Fruit fly (Drosophila melanogaster): ENCODE data around the gene Mcm10.

Mcm10 gene

dm6 chr2L:21142972-21143385, 36.8 kb upstream of the Mcm10 start, which contains the start of gene pths (continued):
- TF ChIP-seq MTF-1 (GFP tag; optimal IDR thresholded peaks at IDR 0.05; ENCODE audit: borderline replicate concordance) (no peak), CG1602 (GFP tag; optimal IDR thresholded peaks at IDR 0.05) (peak; percentile 56), sr (GFP tag; IDR thresholded peaks at IDR 0.05) (no peak), CG6791 (GFP tag; IDR thresholded peaks at IDR 0.05; ENCODE audit: partially characterized antibody) (peak; percentile 89), CG15073 (GFP tag; optimal IDR thresholded peaks at IDR 0.05) (no peak), her (GFP tag; optimal IDR thresholded peaks at IDR 0.05) (peak; percentile 23), Atf6 (GFP tag; IDR thresholded peaks at IDR 0.05) (no peak), NK7.1 (GFP tag; optimal IDR thresholded peaks at IDR 0.05) (no peak), CG18764 (GFP tag; optimal IDR thresholded peaks at IDR 0.05) (peak; percentile 4), CG6813 (GFP tag; optimal IDR thresholded peaks at IDR 0.05) (no peak), kni (GFP tag; optimal IDR thresholded peaks at IDR 0.05) (no peak), CG8765 (GFP tag; IDR thresholded peaks at IDR 0.05) (no peak), CG8290 (GFP tag; optimal IDR thresholded peaks at IDR 0.05) (peak; percentile 45), CG8290 (tag; optimal IDR thresholded peaks at IDR 0.05) (peak in 1 of 2 experiments; percentile 84), ro (GFP tag; IDR thresholded peaks at IDR 0.05) (no peak), CG1233 (GFP tag; optimal IDR thresholded peaks at IDR 0.05) (no peak), CG12659 (GFP tag; optimal IDR thresholded peaks at IDR 0.05) (peak; percentile 61), CG6254 (GFP tag; optimal IDR thresholded peaks at IDR 0.05) (no peak), gcm (GFP tag; optimal IDR thresholded peaks at IDR 0.05) (no peak), Dad (GFP tag; optimal IDR thresholded peaks at IDR 0.05) (no peak), D (optimal IDR thresholded peaks at IDR 0.05) (no peak), D (GFP tag; optimal IDR thresholded peaks at IDR 0.05) (no peak), CG11696 (GFP tag; IDR thresholded peaks at IDR 0.05) (no peak), ERR (GFP tag; optimal IDR thresholded peaks at IDR 0.05) (peak; percentile 40), cad (GFP tag; optimal IDR thresholded peaks at IDR 0.05) (no peak), YL-1 (GFP tag; optimal IDR thresholded peaks at IDR 0.05) (peak; percentile 60), grau (tag; optimal IDR thresholded peaks at IDR 0.05) (peak; percentile 44), CG14710 (tag; optimal IDR thresholded peaks at IDR 0.05) (peak; percentile 67), Dip3 (GFP tag; optimal IDR thresholded peaks at IDR 0.05) (peak; percentile 41), tgo (GFP tag; IDR thresholded peaks at IDR 0.05) (0 out of 3 replicates have a peak, but pooled peaks have one; percentile 25), gem (tag; optimal IDR thresholded peaks at IDR 0.05) (no peak), bsh (GFP tag; optimal IDR thresholded peaks at IDR 0.05) (no peak), CG15514 (GFP tag; optimal IDR thresholded peaks at IDR 0.05) (peak; percentile 72), phol (tag; optimal IDR thresholded peaks at IDR 0.05) (peak; percentile 67), crc (GFP tag; optimal IDR thresholded peaks at IDR 0.05) (no peak), CG10366 (GFP tag; IDR thresholded peaks at IDR 0.05) (0 out of 2 replicates have a peak, but pooled peaks have one; percentile 33), CG7357 (GFP tag; IDR thresholded peaks at IDR 0.05) (peak; percentile 100), aop (GFP tag; IDR thresholded peaks at IDR 0.05) (no peak), Dfd (GFP tag; optimal IDR thresholded peaks at IDR 0.05) (peak in 1 of 2 experiments; percentile 73), ewg (GFP tag; optimal IDR thresholded peaks at IDR 0.05) (no peak), ken (GFP tag; IDR thresholded peaks at IDR 0.05) (peak; percentile 47; the same call in 1 of the 3 replicates), CG31441 (GFP tag; IDR thresholded peaks at IDR 0.05) (no peak), dm (GFP tag; optimal IDR thresholded peaks at IDR 0.05) (peak; percentile 97), CG13624 (GFP tag; optimal IDR thresholded peaks at IDR 0.05) (peak; percentile 53), ash1 (GFP tag; optimal IDR thresholded peaks at IDR 0.05) (no peak), cwo (GFP tag; optimal IDR thresholded peaks at IDR 0.05) (no peak), Hr78 (GFP tag; optimal IDR thresholded peaks at IDR 0.05) (peak in 1 of 2 experiments; percentile 16), CG2129 (GFP tag; IDR thresholded peaks at IDR 0.05; ENCODE audit: partially characterized antibody) (peak; percentile 72), CG15269 (tag; optimal IDR thresholded peaks at IDR 0.05) (no peak), h (optimal IDR thresholded peaks at IDR 0.05) (no peak), CG16813 (GFP tag; IDR thresholded peaks at IDR 0.05; ENCODE audit: partially characterized antibody) (peak; percentile 85)
